Worm (Caenorhabditis elegans) whole organism, L1 larva: Measurements from ENCODE around the gene ubc-20.

Experiments used
- aha-1 ChIP-seq: fragments of 150-350 bp; optimal IDR thresholded peaks from 2 replicates; lab custom pipeline; 2014; ENCODE audit warnings: missing biosample characterization, missing genetic modification characterization
- alr-1 ChIP-seq: fragments of 200-800 bp; sonication (Bioruptor generic); optimal IDR thresholded peaks from 2 replicates; lab custom pipeline; 2018; ENCODE audit warnings: borderline replicate concordance, mild to moderate bottlenecking, missing genetic modification characterization, missing compliant biosample characterization
- ama-1 ChIP-seq: fragments of 150-350 bp; optimal IDR thresholded peaks from 2 replicates; lab custom pipeline; 2014
- ceh-63 ChIP-seq: fragments of 200-800 bp; sonication (Bioruptor generic); optimal IDR thresholded peaks from 2 replicates; lab custom pipeline; 2018; ENCODE audit warnings: mild to moderate bottlenecking, missing genetic modification characterization, missing compliant biosample characterization
- ceh-8 ChIP-seq: fragments of 200-800 bp; sonication (Bioruptor generic); optimal IDR thresholded peaks from 2 replicates; lab custom pipeline; 2018; ENCODE audit warnings: mild to moderate bottlenecking, missing genetic modification characterization, moderate library complexity, missing compliant biosample characterization
- ceh-90 ChIP-seq: sonication (generic microtip); optimal IDR thresholded peaks from 2 replicates; lab custom pipeline; 2016; ENCODE audit warnings: missing genetic modification characterization, missing compliant biosample characterization
- ces-1 ChIP-seq: fragments of 150-350 bp; optimal IDR thresholded peaks from 2 replicates; lab custom pipeline; 2014; ENCODE audit warnings: missing biosample characterization, missing genetic modification reagents, missing genetic modification characterization
- egl-13 ChIP-seq: sonication (generic microtip); optimal IDR thresholded peaks from 2 replicates; lab custom pipeline; 2016; ENCODE audit warnings: missing genotype, missing genetic modification reagents, missing genetic modification characterization, missing compliant biosample characterization
- elt-2 ChIP-seq: sonication (generic microtip); optimal IDR thresholded peaks from 2 replicates; lab custom pipeline; 2016; ENCODE audit warnings: missing genetic modification characterization, mild to moderate bottlenecking, inconsistent platforms, missing compliant biosample characterization, missing genetic modification reagents
- elt-3 ChIP-seq, 6 experiments: fragments of 150-350 bp in 1 of 6; sonication (generic microtip); optimal IDR thresholded peaks; 2 replicates each; lab custom pipeline; 2017 to 2018; ENCODE audit warnings: missing biosample characterization in 6 of 6, missing genetic modification characterization in 6 of 6, inconsistent platforms in 1 of 6
- fkh-4 ChIP-seq: sonication (generic microtip); optimal IDR thresholded peaks from 2 replicates; lab custom pipeline; 2016; ENCODE audit warnings: missing compliant biosample characterization, missing genetic modification characterization, borderline replicate concordance
- fos-1 ChIP-seq: fragments of 150-350 bp; optimal IDR thresholded peaks from 2 replicates; lab custom pipeline; 2014; ENCODE audit warnings: missing biosample characterization, missing genetic modification characterization
- grh-1 ChIP-seq: fragments of 200-800 bp; sonication (Bioruptor generic); IDR thresholded peaks from 2 replicates; pipeline ENCODE4 v1.3.6; 2022; ENCODE audit warnings: missing genetic modification reagents, missing genetic modification characterization, missing compliant biosample characterization
- jun-1 ChIP-seq: fragments of 150-350 bp; optimal IDR thresholded peaks from 2 replicates; lab custom pipeline; 2014; ENCODE audit warnings: missing biosample characterization, missing genetic modification reagents, missing genetic modification characterization
- lin-13 ChIP-seq: fragments of 150-350 bp; optimal IDR thresholded peaks from 2 replicates; lab custom pipeline; 2014; ENCODE audit warnings: missing biosample characterization, missing genetic modification reagents, missing genetic modification characterization
- lin-15B ChIP-seq: fragments of 150-350 bp; sonication (generic microtip); optimal IDR thresholded peaks from 3 replicates; lab custom pipeline; 2014; ENCODE audit warnings: missing biosample characterization, missing genetic modification characterization
- lir-3 ChIP-seq: sonication (generic microtip); optimal IDR thresholded peaks from 2 replicates; lab custom pipeline; 2016; ENCODE audit warnings: mild to moderate bottlenecking, missing genetic modification characterization, moderate library complexity, missing compliant biosample characterization; ENCODE audit not compliant: poor library complexity
- mdl-1 ChIP-seq, 2 experiments: fragments of 150-350 bp; optimal IDR thresholded peaks; 2 replicates each; lab custom pipeline; 2014 to 2017; ENCODE audit warnings: missing biosample characterization in 2 of 2, missing genetic modification characterization in 2 of 2, inconsistent platforms in 1 of 2
- mep-1 ChIP-seq: fragments of 150-350 bp; optimal IDR thresholded peaks from 2 replicates; lab custom pipeline; 2014; ENCODE audit warnings: missing biosample characterization, missing genetic modification characterization
- nhr-11 ChIP-seq: fragments of 150-350 bp; optimal IDR thresholded peaks from 2 replicates; lab custom pipeline; 2014; ENCODE audit warnings: missing biosample characterization, missing genetic modification characterization
- nhr-19 ChIP-seq: fragments of 200-800 bp; sonication (Bioruptor generic); conservative IDR thresholded peaks from 2 replicates; pipeline ENCODE4 v1.3.6; 2022; ENCODE audit warnings: missing genetic modification characterization, missing compliant biosample characterization
- nhr-20 ChIP-seq: sonication (generic microtip); optimal IDR thresholded peaks from 2 replicates; lab custom pipeline; 2016; ENCODE audit warnings: mild to moderate bottlenecking, missing genetic modification characterization, missing compliant biosample characterization
- nhr-237 ChIP-seq: fragments of 150-350 bp; optimal IDR thresholded peaks from 2 replicates; lab custom pipeline; 2014; ENCODE audit warnings: missing biosample characterization, missing genetic modification characterization
- nhr-28 ChIP-seq: fragments of 150-350 bp; optimal IDR thresholded peaks from 2 replicates; lab custom pipeline; 2014; ENCODE audit warnings: missing biosample characterization, missing genetic modification characterization
- nhr-84 ChIP-seq: sonication (generic microtip); optimal IDR thresholded peaks from 2 replicates; lab custom pipeline; 2017; ENCODE audit warnings: missing biosample characterization, missing genetic modification characterization
- nhr-90 ChIP-seq: sonication (generic microtip); optimal IDR thresholded peaks from 2 replicates; lab custom pipeline; 2016; ENCODE audit warnings: mild to moderate bottlenecking, missing genetic modification characterization, missing compliant biosample characterization; ENCODE audit not compliant: poor library complexity
- pag-3 ChIP-seq: sonication (generic microtip); optimal IDR thresholded peaks from 2 replicates; lab custom pipeline; 2017; ENCODE audit warnings: missing genetic modification characterization, mild to moderate bottlenecking, missing compliant biosample characterization, antibody characterized with exemption, borderline replicate concordance; ENCODE audit not compliant: insufficient read depth
- skn-1 ChIP-seq: fragments of 150-350 bp; optimal IDR thresholded peaks from 2 replicates; lab custom pipeline; 2014; ENCODE audit warnings: missing biosample characterization, missing genetic modification characterization
- snpc-4 ChIP-seq: fragments of 150-350 bp; optimal IDR thresholded peaks from 2 replicates; lab custom pipeline; 2014; ENCODE audit warnings: missing biosample characterization, missing genetic modification characterization
- sptf-1 ChIP-seq: fragments of 150-350 bp; optimal IDR thresholded peaks from 2 replicates; lab custom pipeline; 2014; ENCODE audit warnings: missing biosample characterization, missing genetic modification characterization
- sup-37 ChIP-seq: fragments of 200-800 bp; sonication (Bioruptor generic); optimal IDR thresholded peaks from 2 replicates; lab custom pipeline; 2018; ENCODE audit warnings: mild to moderate bottlenecking, missing genetic modification characterization, missing compliant biosample characterization
- swsn-7 ChIP-seq: sonication (generic microtip); optimal IDR thresholded peaks from 2 replicates; lab custom pipeline; 2016; ENCODE audit warnings: missing genetic modification characterization, missing compliant biosample characterization
- unc-130 ChIP-seq: fragments of 150-350 bp; optimal IDR thresholded peaks from 2 replicates; lab custom pipeline; 2017; ENCODE audit warnings: missing biosample characterization, missing genetic modification characterization, inconsistent platforms
- unc-30 ChIP-seq: sonication (generic microtip); optimal IDR thresholded peaks from 2 replicates; lab custom pipeline; 2017; ENCODE audit warnings: missing biosample characterization, missing genetic modification characterization
- vab-15 ChIP-seq: sonication (generic microtip); optimal IDR thresholded peaks from 2 replicates; lab custom pipeline; 2017; ENCODE audit warnings: missing genotype, mild to moderate bottlenecking, missing genetic modification characterization, missing compliant biosample characterization

Gene ubc-20

DNA sequence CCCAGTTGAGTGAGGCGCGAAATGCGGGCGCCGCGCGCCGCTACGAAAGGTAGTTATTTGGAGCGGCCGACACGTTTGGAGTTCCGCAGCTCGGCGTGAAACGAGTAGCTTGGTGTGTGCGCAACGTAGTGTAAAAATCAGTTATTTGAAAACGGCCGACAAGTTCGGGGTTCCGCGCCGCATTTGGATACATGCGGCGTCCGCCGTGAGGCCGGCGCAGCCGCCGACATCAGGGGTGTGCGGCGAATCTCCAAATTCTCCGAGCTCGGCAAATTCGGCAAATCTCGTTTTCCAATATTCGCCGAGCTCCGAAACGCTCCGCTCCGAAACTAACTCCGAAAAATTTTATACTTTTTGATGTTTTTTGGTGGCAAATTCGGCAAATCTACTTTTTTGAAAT, 30.7 kb upstream of the ubc-20 start:
- TF ChIP-seq mdl-1 (tag; optimal IDR thresholded peaks at IDR 0.05; lab: Kevin White, UChicago) (no peak), pag-3 (tag; lab: Kevin White, UChicago) (no peak), elt-3 (tag; optimal IDR thresholded peaks at IDR 0.05; lab: Kevin White, UChicago) (no peak), alr-1 (tag; lab: Kevin White, UChicago) (no peak)

DNA sequence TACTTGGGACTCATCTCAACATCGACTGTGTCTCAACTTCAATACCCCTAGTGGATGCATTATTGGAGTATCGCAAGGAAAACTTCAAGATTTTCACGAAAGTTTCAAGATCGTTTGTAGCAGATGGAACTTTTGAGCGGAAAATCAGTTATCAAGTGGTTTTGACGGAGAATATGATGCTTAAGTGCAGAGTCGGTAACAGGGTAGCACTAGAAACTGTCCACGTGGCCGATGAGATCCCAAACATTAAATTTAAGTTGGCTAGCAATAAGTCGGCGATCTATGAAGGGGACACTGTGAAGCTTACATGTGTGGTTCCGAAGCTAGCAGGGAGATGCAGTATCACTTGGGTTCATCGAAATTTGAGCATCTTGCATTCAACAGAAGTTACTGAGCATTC, 29.5 kb upstream of the ubc-20 start:
- TF ChIP-seq fkh-4 (tag; lab: Kevin White, UChicago), result no peak
- TF ChIP-seq vab-15, result no peak
- TF ChIP-seq nhr-28 (tag; lab: Kevin White, UChicago), result no peak
- no peak for TF ChIP-seq ceh-90 (tag; lab: Kevin White, UChicago)
- no peak for TF ChIP-seq skn-1 (tag; lab: Kevin White, UChicago)
- no peak for TF ChIP-seq nhr-237 (tag; lab: Kevin White, UChicago)
- no peak for TF ChIP-seq lin-13 (GFP tag; lab: Kevin White, UChicago)
- no peak for TF ChIP-seq nhr-84 (tag; lab: Kevin White, UChicago)
- no peak for TF ChIP-seq egl-13
- no peak for TF ChIP-seq fos-1
- no peak for TF ChIP-seq ces-1 (GFP tag; lab: Kevin White, UChicago)
- TF ChIP-seq aha-1 (tag; lab: Kevin White, UChicago), result no peak
- no peak for TF ChIP-seq grh-1 (GFP tag; lab: Robert Waterston, UW)
- TF ChIP-seq ceh-63 (GFP tag; lab: Kevin White, UChicago), result no peak

DNA sequence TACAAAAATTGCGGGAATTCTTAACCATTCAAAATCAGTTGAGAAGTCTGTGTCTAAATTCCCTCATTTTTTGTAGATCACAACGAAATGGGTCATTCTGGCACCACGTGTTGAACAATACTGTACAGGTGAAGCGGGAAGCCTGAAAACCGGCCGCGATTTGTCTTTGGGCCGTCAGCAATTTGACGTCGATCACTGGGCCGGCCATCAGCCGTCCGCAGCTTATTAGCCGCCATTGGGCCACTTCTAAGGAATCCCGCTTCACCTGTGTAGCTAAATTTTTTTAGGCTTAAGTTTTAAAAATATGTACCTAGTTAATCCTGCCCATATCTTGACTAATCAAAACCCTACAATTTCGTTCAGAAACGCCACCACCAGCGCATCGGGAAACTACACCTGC, 29.0 kb upstream of the ubc-20 start:
- TF ChIP-seq unc-30 (tag; lab: Kevin White, UChicago) (no peak), sptf-1 (tag; lab: Kevin White, UChicago) (no peak), sup-37 (GFP tag; lab: Kevin White, UChicago) (no peak), mep-1 (tag; lab: Kevin White, UChicago) (no peak), alr-1 (tag; lab: Kevin White, UChicago) (no peak), ama-1 (lab: Kevin White, UChicago) (no peak), egl-13 (no peak), ceh-8 (GFP tag; lab: Kevin White, UChicago) (no peak), nhr-19 (GFP tag; lab: Robert Waterston, UW) (no peak)

DNA sequence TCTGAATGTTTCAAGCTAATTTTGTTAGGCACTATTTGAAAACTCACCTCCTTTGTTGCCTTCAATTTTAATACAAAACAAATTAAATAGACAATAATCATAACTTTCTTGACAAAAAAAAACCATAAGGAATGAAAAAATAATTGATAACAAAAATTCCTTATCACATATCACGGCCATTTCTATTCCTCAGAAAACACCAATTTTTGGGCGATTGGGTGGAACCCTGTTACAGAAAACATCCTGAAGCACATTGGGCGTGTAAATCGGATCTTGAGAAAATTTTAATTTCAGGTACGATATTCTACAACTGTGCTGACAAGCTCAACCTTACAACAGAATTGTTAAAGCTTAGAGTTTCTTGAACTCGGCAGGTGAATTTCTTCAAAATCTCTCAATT, 23.9 kb upstream of the ubc-20 start, which contains the start of gene F40G9.8:
Gene F40G9.8, minus strand, starts transcription at position 101 of the 400 bp plus-strand sequence.
- TF ChIP-seq nhr-20 (tag; lab: Kevin White, UChicago) (no peak), unc-130 (tag; lab: Kevin White, UChicago) (no peak), lir-3 (tag; lab: Kevin White, UChicago) (no peak), fkh-4 (tag; lab: Kevin White, UChicago) (no peak), sptf-1 (tag; lab: Kevin White, UChicago) (no peak), snpc-4 (tag; lab: Kevin White, UChicago) (no peak), jun-1 (tag; lab: Kevin White, UChicago) (no peak), nhr-90 (tag; lab: Kevin White, UChicago) (no peak), lin-15B (tag; lab: Kevin White, UChicago) (no peak), nhr-28 (tag; lab: Kevin White, UChicago) (no peak), nhr-11 (no peak), swsn-7 (tag; lab: Kevin White, UChicago) (no peak), elt-2 (tag; lab: Kevin White, UChicago) (no peak)
